Fruit fly (Drosophila melanogaster) whole organism, embryonic: ENCODE data around the gene Schip1.

Experiments used
- B-H1 ChIP-seq: fragments of 200-800 bp; sonication (Bioruptor generic); IDR thresholded peaks from 3 replicates; pipeline ENCODE4 v1.3.6; 2022; ENCODE audit warnings: missing biosample characterization, missing genetic modification characterization
- B-H2 ChIP-seq: fragments of 200-800 bp; sonication (Bioruptor generic); optimal IDR thresholded peaks from 2 replicates; lab custom pipeline; 2018; ENCODE audit warnings: missing biosample characterization, mild to moderate bottlenecking, missing genetic modification characterization
- CG11093 ChIP-seq: fragments of 200-800 bp; sonication (Bioruptor generic); IDR thresholded peaks from 3 replicates; pipeline ENCODE4 v1.3.6; 2022; ENCODE audit warnings: missing biosample characterization, missing genetic modification characterization
- CG12942 ChIP-seq: fragments of 200-800 bp; sonication (Bioruptor generic); optimal IDR thresholded peaks from 3 replicates; lab custom pipeline; 2016; ENCODE audit warnings: missing biosample characterization, missing genetic modification characterization
- CG13287 ChIP-seq: fragments of 200-800 bp; sonication (Bioruptor generic); IDR thresholded peaks from 2 replicates; pipeline ENCODE4 v1.3.6; 2022; ENCODE audit warnings: missing biosample characterization, missing genetic modification characterization; ENCODE audit not compliant: partially characterized antibody
- CG1603 ChIP-seq: fragments of 200-800 bp; sonication (Bioruptor generic); optimal IDR thresholded peaks from 2 replicates; lab custom pipeline; 2019; ENCODE audit warnings: missing biosample characterization, mild to moderate bottlenecking, missing genetic modification characterization, moderate library complexity
- CG17186 ChIP-seq: fragments of 200-800 bp; sonication (Bioruptor generic); optimal IDR thresholded peaks from 3 replicates; lab custom pipeline; 2017; ENCODE audit warnings: missing biosample characterization, missing genetic modification reagents, missing genetic modification characterization
- CG18599 ChIP-seq: fragments of 200-800 bp; sonication (Bioruptor generic); optimal IDR thresholded peaks from 3 replicates; lab custom pipeline; 2017; ENCODE audit warnings: missing biosample characterization, missing genetic modification characterization, mild to moderate bottlenecking, moderate library complexity, missing genetic modification reagents
- CG42726 ChIP-seq: fragments of 200-800 bp; sonication (Bioruptor generic); IDR thresholded peaks from 2 replicates; pipeline ENCODE4 v1.3.6; 2022; ENCODE audit warnings: missing biosample characterization, missing genetic modification characterization; ENCODE audit not compliant: partially characterized antibody
- CG4360 ChIP-seq: fragments of 200-800 bp; sonication (Bioruptor generic); IDR thresholded peaks from 2 replicates; pipeline ENCODE4 v1.3.6; 2022; ENCODE audit warnings: missing biosample characterization, missing genetic modification characterization
- CG4617 ChIP-seq: fragments of 200-800 bp; sonication (Bioruptor generic); optimal IDR thresholded peaks from 3 replicates; lab custom pipeline; 2016; ENCODE audit warnings: missing biosample characterization, missing genetic modification characterization, borderline replicate concordance
- CG5180 ChIP-seq: fragments of 200-800 bp; sonication (Bioruptor generic); optimal IDR thresholded peaks from 3 replicates; lab custom pipeline; 2017; ENCODE audit warnings: missing biosample characterization, missing genetic modification characterization, mild to moderate bottlenecking, moderate library complexity, missing genetic modification reagents
- CG9727 ChIP-seq: fragments of 200-800 bp; sonication (Bioruptor generic); optimal IDR thresholded peaks from 3 replicates; lab custom pipeline; 2017; ENCODE audit warnings: missing biosample characterization, mild to moderate bottlenecking, missing genetic modification characterization
- E2f2 ChIP-seq: fragments of 200-800 bp; sonication (Bioruptor generic); IDR thresholded peaks from 2 replicates; pipeline ENCODE4 v1.3.6; 2022; ENCODE audit warnings: missing biosample characterization, missing genetic modification characterization
- H2.0 ChIP-seq: fragments of 200-800 bp; sonication (Bioruptor generic); IDR thresholded peaks from 2 replicates; pipeline ENCODE4 v1.3.6; 2022; ENCODE audit warnings: missing biosample characterization, missing genetic modification characterization
- Hmr ChIP-seq: fragments of 200-800 bp; sonication (Bioruptor generic); optimal IDR thresholded peaks from 3 replicates; lab custom pipeline; 2017; ENCODE audit warnings: mild to moderate bottlenecking, missing biosample characterization, missing genetic modification reagents, missing genetic modification characterization
- Stat92E ChIP-seq, 3 experiments: fragments of >200 bp in 2 of 3; fragments of 200-800 bp in 1 of 3; sonication (Bioruptor generic) in 1 of 3; optimal IDR thresholded peaks; 2 replicates each; lab custom pipeline; 2017 to 2019; ENCODE audit warnings: missing biosample characterization in 3 of 3, missing genetic modification characterization in 3 of 3, mild to moderate bottlenecking in 1 of 3, moderate library complexity in 1 of 3
- Taf1 ChIP-seq: fragments of 200-800 bp; sonication (Bioruptor generic); IDR thresholded peaks from 2 replicates; pipeline ENCODE4 v1.3.6; 2022; ENCODE audit warnings: missing biosample characterization, missing genetic modification characterization
- Trl ChIP-seq, 3 experiments: fragments of >200 bp in 2 of 3; fragments of 200-800 bp in 1 of 3; sonication (Bioruptor generic) in 1 of 3; optimal IDR thresholded peaks; 2 replicates in 1 of 3; 3 replicates in 2 of 3; lab custom pipeline; 2016 to 2017; ENCODE audit warnings: missing biosample characterization in 1 of 3, missing genetic modification characterization in 1 of 3
- Xrp1 ChIP-seq: fragments of 200-800 bp; sonication (Bioruptor generic); IDR thresholded peaks from 2 replicates; pipeline ENCODE4 v1.3.6; 2022; ENCODE audit warnings: missing biosample characterization, missing genetic modification characterization
- YL-1 ChIP-seq: fragments of 200-800 bp; sonication (Bioruptor generic); optimal IDR thresholded peaks from 3 replicates; lab custom pipeline; 2017; ENCODE audit warnings: missing biosample characterization, mild to moderate bottlenecking, missing genetic modification characterization
- ab ChIP-seq: fragments of 200-800 bp; sonication (Bioruptor generic); optimal IDR thresholded peaks from 2 replicates; lab custom pipeline; 2016; ENCODE audit warnings: missing biosample characterization, missing genetic modification characterization
- ara ChIP-seq: fragments of 200-800 bp; sonication (Bioruptor generic); IDR thresholded peaks from 2 replicates; pipeline ENCODE4 v1.3.6; 2022; ENCODE audit warnings: missing biosample characterization, missing genetic modification characterization
- ato ChIP-seq: fragments of 200-800 bp; sonication (Bioruptor generic); IDR thresholded peaks from 2 replicates; pipeline ENCODE4 v1.3.6; 2022; ENCODE audit warnings: missing biosample characterization, missing genetic modification characterization; ENCODE audit not compliant: partially characterized antibody
- bsh ChIP-seq, 2 experiments: fragments of 200-800 bp; sonication (Bioruptor generic); optimal IDR thresholded peaks; 2 replicates each; lab custom pipeline; 2017 to 2018; ENCODE audit warnings: mild to moderate bottlenecking in 2 of 2, missing biosample characterization in 2 of 2, missing genetic modification characterization in 2 of 2, moderate library complexity in 1 of 2
- cg ChIP-seq: fragments of 200-800 bp; sonication (Bioruptor generic); optimal IDR thresholded peaks from 3 replicates; lab custom pipeline; 2019; ENCODE audit warnings: missing biosample characterization, mild to moderate bottlenecking, missing genetic modification characterization, moderate library complexity
- chinmo ChIP-seq: fragments of 200-800 bp; sonication (Bioruptor generic); IDR thresholded peaks from 4 replicates; pipeline ENCODE4 v1.3.6; 2022; ENCODE audit warnings: missing biosample characterization, missing genetic modification characterization; ENCODE audit not compliant: partially characterized antibody
- disco-r ChIP-seq: fragments of 200-800 bp; sonication (Bioruptor generic); optimal IDR thresholded peaks from 2 replicates; lab custom pipeline; 2016; ENCODE audit warnings: missing biosample characterization, missing genetic modification characterization
- exex ChIP-seq: fragments of 200-800 bp; sonication (Bioruptor generic); optimal IDR thresholded peaks from 4 replicates; lab custom pipeline; 2018; ENCODE audit warnings: missing biosample characterization, mild to moderate bottlenecking, missing genetic modification characterization, moderate library complexity
- eyg ChIP-seq: fragments of 200-800 bp; sonication (Bioruptor generic); optimal IDR thresholded peaks from 3 replicates; lab custom pipeline; 2016; ENCODE audit warnings: missing biosample characterization, missing genetic modification characterization
- fd96Cb ChIP-seq: fragments of 200-800 bp; sonication (Bioruptor generic); optimal IDR thresholded peaks from 2 replicates; lab custom pipeline; 2018; ENCODE audit warnings: missing biosample characterization, mild to moderate bottlenecking, missing genetic modification characterization, moderate library complexity
- gcm2 ChIP-seq: fragments of 200-800 bp; sonication (Bioruptor generic); optimal IDR thresholded peaks from 2 replicates; lab custom pipeline; 2016; ENCODE audit warnings: missing biosample characterization, missing genetic modification characterization
- klu ChIP-seq: fragments of 200-800 bp; sonication (Bioruptor generic); IDR thresholded peaks from 2 replicates; pipeline ENCODE4 v1.3.6; 2022; ENCODE audit warnings: missing biosample characterization, missing genetic modification characterization
- lov ChIP-seq, 2 experiments: fragments of 200-800 bp in 1 of 2; fragments of >200 bp in 1 of 2; sonication (Bioruptor generic) in 1 of 2; IDR thresholded peaks in 1 of 2; optimal IDR thresholded peaks in 1 of 2; 2 replicates in 1 of 2; 3 replicates in 1 of 2; pipeline versions ENCODE4 v1.3.6 to Lab custom; 2017 to 2022; ENCODE audit warnings: missing biosample characterization in 1 of 2, missing genetic modification characterization in 1 of 2
- maf-S ChIP-seq: fragments of 200-800 bp; sonication (Bioruptor generic); optimal IDR thresholded peaks from 2 replicates; lab custom pipeline; 2016; ENCODE audit warnings: missing biosample characterization, missing genetic modification characterization
- nerfin-1 ChIP-seq: fragments of 200-800 bp; sonication (Bioruptor generic); optimal IDR thresholded peaks from 3 replicates; lab custom pipeline; 2019; ENCODE audit warnings: missing biosample characterization, mild to moderate bottlenecking, missing genetic modification characterization, moderate library complexity
- org-1 ChIP-seq: fragments of 200-800 bp; sonication (Bioruptor generic); optimal IDR thresholded peaks from 2 replicates; lab custom pipeline; 2017; ENCODE audit warnings: missing biosample characterization, missing genetic modification characterization
- pb ChIP-seq: fragments of 200-800 bp; sonication (Bioruptor generic); optimal IDR thresholded peaks from 3 replicates; lab custom pipeline; 2016; ENCODE audit warnings: missing biosample characterization, missing genetic modification characterization
- run ChIP-seq: fragments of 200-800 bp; sonication (Bioruptor generic); optimal IDR thresholded peaks from 3 replicates; lab custom pipeline; 2018; ENCODE audit warnings: missing biosample characterization, mild to moderate bottlenecking, missing genetic modification characterization
- scrt ChIP-seq: fragments of 200-800 bp; sonication (Bioruptor generic); optimal IDR thresholded peaks from 2 replicates; lab custom pipeline; 2018; ENCODE audit warnings: missing biosample characterization, mild to moderate bottlenecking, missing genetic modification characterization, moderate library complexity
- sens ChIP-seq: fragments of 200-800 bp; sonication (Bioruptor generic); peaks from one replicate; lab custom pipeline; 2016; ENCODE audit warnings: missing biosample characterization, missing genetic modification characterization
- sens-2 ChIP-seq: fragments of 200-800 bp; sonication (Bioruptor generic); IDR thresholded peaks from 2 replicates; pipeline ENCODE4 v1.3.6; 2022; ENCODE audit warnings: missing biosample characterization, missing genetic modification characterization
- slp2 ChIP-seq: fragments of 200-800 bp; sonication (Bioruptor generic); optimal IDR thresholded peaks from 2 replicates; lab custom pipeline; 2016; ENCODE audit warnings: missing biosample characterization, missing genetic modification characterization
- so ChIP-seq: fragments of 200-800 bp; sonication (Bioruptor generic); IDR thresholded peaks from 3 replicates; pipeline ENCODE4 v1.3.6; 2022; ENCODE audit warnings: missing biosample characterization, missing genetic modification characterization
- sr ChIP-seq: fragments of 200-800 bp; sonication (Bioruptor generic); IDR thresholded peaks from 3 replicates; pipeline ENCODE4 v1.3.6; 2022; ENCODE audit warnings: missing biosample characterization, missing genetic modification characterization
- stwl ChIP-seq: fragments of 200-800 bp; sonication (Bioruptor generic); optimal IDR thresholded peaks from 3 replicates; lab custom pipeline; 2018; ENCODE audit warnings: missing biosample characterization, mild to moderate bottlenecking, missing genetic modification characterization, moderate library complexity
- tna ChIP-seq: fragments of 200-800 bp; sonication (Bioruptor generic); IDR thresholded peaks from 2 replicates; pipeline ENCODE4 v1.3.6; 2022; ENCODE audit warnings: missing biosample characterization, missing genetic modification characterization; ENCODE audit not compliant: partially characterized antibody
- wdn ChIP-seq: fragments of 200-800 bp; sonication (Bioruptor generic); IDR thresholded peaks from 2 replicates; pipeline ENCODE4 v1.3.6; 2022; ENCODE audit warnings: missing biosample characterization, missing genetic modification characterization

Schip1 gene

DNA sequence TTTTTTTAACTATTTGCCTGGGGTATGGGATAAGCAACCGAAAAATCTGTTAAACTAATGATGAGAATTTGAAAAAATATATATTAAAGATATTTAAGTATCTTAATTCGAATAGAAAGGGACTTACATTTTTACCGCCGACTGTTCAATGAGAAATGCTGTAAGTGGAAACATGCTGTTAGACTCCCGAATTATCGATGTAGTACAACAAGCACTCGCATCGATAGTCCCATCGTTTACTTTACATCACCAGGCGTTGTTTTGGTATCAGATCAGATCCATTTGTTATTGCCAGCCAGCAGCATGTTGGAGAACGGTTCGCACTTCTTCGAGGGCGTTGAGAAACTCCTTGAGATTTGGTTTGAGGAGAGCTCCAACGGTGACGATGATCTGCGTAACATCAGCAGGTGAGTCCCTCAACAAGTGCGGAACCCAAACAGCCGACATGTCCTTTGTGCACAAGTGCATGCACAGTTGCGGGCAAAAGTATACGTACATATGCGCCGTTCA lies 8.4 kb upstream of the Schip1 start, which contains the start of gene SamDC (continued):
- no peak for TF ChIP-seq disco-r (GFP tag; lab: Kevin White, UChicago)
- TF ChIP-seq CG5180 (GFP tag; lab: Kevin White, UChicago), result peak; percentile 59
- TF ChIP-seq wdn (GFP tag; lab: Robert Waterston, UW), result no peak
- TF ChIP-seq CG13287 (GFP tag; lab: Robert Waterston, UW), result peak; percentile 79
- peak; percentile 18 for TF ChIP-seq eyg
- peak; percentile 75 for TF ChIP-seq Hmr (GFP tag; lab: Kevin White, UChicago)
- TF ChIP-seq org-1 (GFP tag; lab: Kevin White, UChicago), result no peak
- TF ChIP-seq H2.0 (GFP tag; lab: Robert Waterston, UW), result no peak
- peak; percentile 84 for TF ChIP-seq sens (GFP tag; lab: Kevin White, UChicago)
- TF ChIP-seq klu (GFP tag; lab: Robert Waterston, UW), result no peak
- no peak for TF ChIP-seq lov (optimal IDR thresholded peaks at IDR 0.05; lab: Kevin White, UChicago)
- TF ChIP-seq lov (GFP tag; IDR thresholded peaks at IDR 0.05; lab: Robert Waterston, UW), result no peak
- no peak for TF ChIP-seq CG18599
- TF ChIP-seq CG1603 (tag; lab: Kevin White, UChicago), result peak; percentile 79
- peak; percentile 61 for TF ChIP-seq YL-1
- no peak for TF ChIP-seq cg (GFP tag; lab: Kevin White, UChicago)
- no peak for TF ChIP-seq sr (GFP tag; lab: Robert Waterston, UW)
- TF ChIP-seq CG11093 (GFP tag; lab: Robert Waterston, UW), result no peak
- TF ChIP-seq chinmo (GFP tag; lab: Robert Waterston, UW), result peak; percentile 90; the same call in 3 of the 4 replicates
- TF ChIP-seq sens-2 (GFP tag; lab: Robert Waterston, UW), result no peak
- TF ChIP-seq tna, result peak; percentile 77
- TF ChIP-seq CG42726 (GFP tag; lab: Robert Waterston, UW), result peak; percentile 82; the same call in 1 of the 2 replicates
- TF ChIP-seq B-H2 (GFP tag; lab: Kevin White, UChicago), result no peak
- no peak for TF ChIP-seq run
- TF ChIP-seq Taf1 (GFP tag; lab: Robert Waterston, UW), result 0 out of 2 replicates have a peak, but pooled peaks have one; percentile 15
- peak in 2 of 3 experiments; percentile 12 to 85 for TF ChIP-seq Stat92E (GFP tag; optimal IDR thresholded peaks at IDR 0.05; lab: Kevin White, UChicago)
- 0 out of 2 replicates have a peak, but pooled peaks have one; percentile 31 for TF ChIP-seq CG4360
- no peak for TF ChIP-seq nerfin-1 (tag; lab: Kevin White, UChicago)

DNA sequence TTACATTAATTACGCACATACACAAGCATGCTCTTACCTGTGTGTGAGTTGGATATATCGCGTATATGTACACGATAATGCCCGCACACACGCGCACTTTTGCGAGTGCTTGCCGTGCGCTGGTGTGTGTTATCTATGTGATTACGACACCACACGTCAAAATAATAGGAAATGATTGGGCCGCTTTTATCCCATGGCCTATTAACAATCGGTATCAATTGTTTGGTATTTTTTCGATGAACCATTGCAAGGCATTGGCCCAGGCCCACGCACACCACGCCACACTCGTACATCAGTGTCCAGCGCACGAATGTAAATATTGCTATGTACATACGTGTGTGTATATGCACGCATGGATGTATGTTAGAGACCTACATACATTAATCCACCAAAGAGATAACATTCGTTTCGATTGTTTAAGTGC lies 4.0 kb upstream of the Schip1 start:
- TF ChIP-seq scrt (GFP tag; lab: Kevin White, UChicago), result peak; percentile 50
- no peak for TF ChIP-seq CG17186 (GFP tag; lab: Kevin White, UChicago)
- no peak; the same call in 1 of the 3 replicates for TF ChIP-seq so
- no peak for TF ChIP-seq B-H1
- TF ChIP-seq CG9727 (GFP tag; lab: Kevin White, UChicago), result peak; percentile 57
- TF ChIP-seq ara (GFP tag; lab: Robert Waterston, UW), result peak; percentile 69
- TF ChIP-seq pb (GFP tag; lab: Kevin White, UChicago), result peak; percentile 16
- peak; percentile 97 for TF ChIP-seq exex (tag; lab: Kevin White, UChicago)
- TF ChIP-seq ab (GFP tag; lab: Kevin White, UChicago), result peak; percentile 51
- peak; percentile 67 for TF ChIP-seq Xrp1 (GFP tag; lab: Robert Waterston, UW)
- peak; percentile 43 to 48 for TF ChIP-seq bsh (GFP tag; optimal IDR thresholded peaks at IDR 0.05; lab: Kevin White, UChicago)
- peak; percentile 30; the same call in 1 of the 2 replicates for TF ChIP-seq E2f2 (GFP tag; lab: Robert Waterston, UW)
- TF ChIP-seq fd96Cb, result no peak
- peak; percentile 13; the same call in 1 of the 2 replicates for TF ChIP-seq ato
- peak; percentile 43 for TF ChIP-seq slp2 (GFP tag; lab: Kevin White, UChicago)
- TF ChIP-seq maf-S, result peak; percentile 41
- peak in 1 of 2 experiments; percentile 31 for TF ChIP-seq Trl (optimal IDR thresholded peaks at IDR 0.05; lab: Kevin White, UChicago)
- peak; percentile 45 for TF ChIP-seq Trl (GFP tag; optimal IDR thresholded peaks at IDR 0.05; lab: Kevin White, UChicago)
- peak; percentile 22 for TF ChIP-seq gcm2 (GFP tag; lab: Kevin White, UChicago)
- peak; percentile 31 for TF ChIP-seq CG4617 (GFP tag; lab: Kevin White, UChicago)
- TF ChIP-seq CG12942 (GFP tag; lab: Kevin White, UChicago), result peak; percentile 6
- peak; percentile 65 for TF ChIP-seq stwl (tag; lab: Kevin White, UChicago)
